1 fruit fly cellular context compared by ENCODE assay signal in the genomic region with DNA sequence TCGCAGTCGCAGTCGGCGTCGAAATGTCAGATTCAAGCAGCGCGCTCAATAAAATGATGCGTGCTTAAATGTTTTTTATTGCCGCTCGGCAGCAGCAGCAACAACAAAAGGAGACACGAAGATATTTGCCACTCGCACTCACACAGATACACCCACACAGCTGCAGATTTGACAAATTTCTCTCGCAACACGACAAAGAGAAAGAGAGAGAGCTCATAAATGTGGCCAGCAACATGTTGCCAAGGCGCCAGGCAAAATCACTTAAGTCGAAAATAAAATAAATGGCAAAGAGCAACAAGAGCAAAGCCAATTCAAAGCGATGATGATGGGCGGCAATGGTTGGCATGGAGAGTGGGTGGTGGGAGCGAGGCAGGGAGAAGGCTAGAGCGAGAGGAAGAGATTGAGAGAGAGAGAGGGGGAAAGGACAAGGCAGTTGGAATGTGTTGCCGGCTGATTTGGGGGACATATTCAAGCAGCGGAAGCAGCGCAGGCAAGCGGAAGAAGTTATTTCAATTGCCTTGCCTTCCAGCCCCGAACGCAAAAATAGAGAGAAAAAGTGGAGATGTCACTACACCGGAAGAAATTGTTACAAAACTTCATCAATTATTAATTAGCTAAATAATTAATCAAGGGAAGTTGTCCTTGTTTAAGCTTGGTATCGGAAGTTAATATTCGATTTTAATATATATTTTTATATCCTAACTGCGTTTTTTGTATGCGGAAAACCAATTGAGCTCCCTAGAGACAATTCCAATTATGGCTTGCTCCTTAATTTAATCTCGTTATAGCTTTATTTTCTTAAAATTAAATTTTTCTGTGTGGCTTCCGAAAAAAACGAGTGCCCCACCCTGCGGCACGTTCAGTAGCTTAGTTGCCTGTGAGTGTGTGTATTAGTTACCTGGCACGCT.
TF ChIP-seq lines count a peak whose summit lies in the region.

No protein-coding gene starts in this region.

TF ChIP-seq in whole organism, embryonic, 481 proteins besides CTCF, POLR2A, EP300 and RAD21 (continued from another document):
- TF ChIP-seq CG2199 (GFP tag; IDR thresholded peaks at IDR 0.05; lab: Robert Waterston, UW): peak; percentile 61; the same call in 1 of the 3 replicates
- no peak for TF ChIP-seq sima (GFP tag; optimal IDR thresholded peaks at IDR 0.05; lab: Kevin White, UChicago)
- TF ChIP-seq luna (GFP tag; optimal IDR thresholded peaks at IDR 0.05; lab: Kevin White, UChicago): no peak
- TF ChIP-seq slou (GFP tag; optimal IDR thresholded peaks at IDR 0.05; lab: Kevin White, UChicago): peak; percentile 56
- no peak for TF ChIP-seq p53 (GFP tag; optimal IDR thresholded peaks at IDR 0.05; lab: Kevin White, UChicago)
- TF ChIP-seq aop (GFP tag; IDR thresholded peaks at IDR 0.05; lab: Robert Waterston, UW): no peak
- TF ChIP-seq CG18764 (GFP tag; optimal IDR thresholded peaks at IDR 0.05; lab: Kevin White, UChicago): peak; percentile 4
- TF ChIP-seq Dek (tag; optimal IDR thresholded peaks at IDR 0.05; lab: Kevin White, UChicago): peak; percentile 60
- no peak for TF ChIP-seq gce (GFP tag; IDR thresholded peaks at IDR 0.05; lab: Robert Waterston, UW)
- no peak for TF ChIP-seq CG1792 (GFP tag; optimal IDR thresholded peaks at IDR 0.05; lab: Kevin White, UChicago)
- TF ChIP-seq Sin3A (optimal IDR thresholded peaks at IDR 0.05; lab: Kevin White, UChicago): no peak
- peak; percentile 49 for TF ChIP-seq Sox100B (GFP tag; optimal IDR thresholded peaks at IDR 0.05; lab: Kevin White, UChicago)
- TF ChIP-seq CG17361 (GFP tag; IDR thresholded peaks at IDR 0.05; lab: Robert Waterston, UW): peak; percentile 59
- no peak for TF ChIP-seq Bteb2 (GFP tag; optimal IDR thresholded peaks at IDR 0.05; lab: Kevin White, UChicago)
- TF ChIP-seq dmrt99B (tag; optimal IDR thresholded peaks at IDR 0.05; lab: Kevin White, UChicago): peak; percentile 79
- peak; percentile 96 for TF ChIP-seq Adf1 (GFP tag; IDR thresholded peaks at IDR 0.05; lab: Robert Waterston, UW)
- TF ChIP-seq CG17385 (GFP tag; optimal IDR thresholded peaks at IDR 0.05; lab: Kevin White, UChicago): peak; percentile 61
- no peak for TF ChIP-seq crc (GFP tag; optimal IDR thresholded peaks at IDR 0.05; lab: Kevin White, UChicago)
- TF ChIP-seq vfl (GFP tag; optimal IDR thresholded peaks at IDR 0.05; lab: Kevin White, UChicago): no peak
- TF ChIP-seq CG6175 (GFP tag; IDR thresholded peaks at IDR 0.05; lab: Robert Waterston, UW): no peak
- peak; percentile 66 for TF ChIP-seq phol (tag; optimal IDR thresholded peaks at IDR 0.05; lab: Kevin White, UChicago)
- peak; percentile 48 for TF ChIP-seq tin (GFP tag; optimal IDR thresholded peaks at IDR 0.05; lab: Kevin White, UChicago)
- TF ChIP-seq z (GFP tag; IDR thresholded peaks at IDR 0.05; lab: Robert Waterston, UW): peak; percentile 33; the same call in 1 of the 3 replicates
- no peak for TF ChIP-seq fd64A (GFP tag; optimal IDR thresholded peaks at IDR 0.05; lab: Kevin White, UChicago)
- no peak for TF ChIP-seq D (optimal IDR thresholded peaks at IDR 0.05; lab: Kevin White, UChicago)
- peak; percentile 53 for TF ChIP-seq D (GFP tag; optimal IDR thresholded peaks at IDR 0.05; lab: Kevin White, UChicago)
- peak in 1 of 2 experiments; percentile 72 for TF ChIP-seq eve (GFP tag; optimal IDR thresholded peaks at IDR 0.05; lab: Kevin White, UChicago)
- TF ChIP-seq ap (GFP tag; IDR thresholded peaks at IDR 0.05; lab: Robert Waterston, UW): no peak; the same call in 1 of the 2 replicates
- TF ChIP-seq CG10366 (GFP tag; IDR thresholded peaks at IDR 0.05; lab: Robert Waterston, UW): peak; percentile 40
- TF ChIP-seq pan (optimal IDR thresholded peaks at IDR 0.05; lab: Kevin White, UChicago): no peak
- peak in 1 of 2 experiments; percentile 61 for TF ChIP-seq pan (GFP tag; optimal IDR thresholded peaks at IDR 0.05 in 1 of 2, IDR thresholded peaks at IDR 0.05 in 1 of 2)
- TF ChIP-seq CG10979 (tag; optimal IDR thresholded peaks at IDR 0.05; lab: Kevin White, UChicago): peak; percentile 50
- TF ChIP-seq ewg (GFP tag; optimal IDR thresholded peaks at IDR 0.05; lab: Kevin White, UChicago): no peak
- TF ChIP-seq pb (GFP tag; optimal IDR thresholded peaks at IDR 0.05; lab: Kevin White, UChicago): no peak
- TF ChIP-seq so (GFP tag; IDR thresholded peaks at IDR 0.05; lab: Robert Waterston, UW): peak; percentile 63; the same call in 2 of the 3 replicates
- TF ChIP-seq btn (GFP tag; optimal IDR thresholded peaks at IDR 0.05; lab: Kevin White, UChicago): no peak
- TF ChIP-seq Stat92E (GFP tag; optimal IDR thresholded peaks at IDR 0.05; lab: Kevin White, UChicago): no peak
- peak; percentile 8 for TF ChIP-seq CG8281 (tag; optimal IDR thresholded peaks at IDR 0.05; lab: Kevin White, UChicago)
- peak; percentile 72 for TF ChIP-seq cwo (GFP tag; optimal IDR thresholded peaks at IDR 0.05; lab: Kevin White, UChicago)
- TF ChIP-seq TFAM (GFP tag; optimal IDR thresholded peaks at IDR 0.05; lab: Kevin White, UChicago): no peak
- TF ChIP-seq CG2129 (GFP tag; IDR thresholded peaks at IDR 0.05; lab: Robert Waterston, UW; ENCODE audit: partially characterized antibody): no peak
- no peak for TF ChIP-seq Six4 (GFP tag; optimal IDR thresholded peaks at IDR 0.05; lab: Kevin White, UChicago)
- no peak for TF ChIP-seq HLH4C (GFP tag; IDR thresholded peaks at IDR 0.05; lab: Robert Waterston, UW; ENCODE audit: partially characterized antibody)
- no peak for TF ChIP-seq CG14014 (GFP tag; IDR thresholded peaks at IDR 0.05; lab: Robert Waterston, UW)
- TF ChIP-seq Hr3 (GFP tag; optimal IDR thresholded peaks at IDR 0.05; lab: Kevin White, UChicago): peak; percentile 29
- TF ChIP-seq CoRest (tag; optimal IDR thresholded peaks at IDR 0.05; lab: Kevin White, UChicago): peak; percentile 75
- TF ChIP-seq Hr39 (optimal IDR thresholded peaks at IDR 0.05; lab: Kevin White, UChicago): no peak
- peak; percentile 69 to 84 for TF ChIP-seq Trl (optimal IDR thresholded peaks at IDR 0.05; lab: Kevin White, UChicago)
- no peak for TF ChIP-seq Trl (GFP tag; optimal IDR thresholded peaks at IDR 0.05; lab: Kevin White, UChicago)
- no peak; the same call in 1 of the 2 replicates for TF ChIP-seq seq (GFP tag; IDR thresholded peaks at IDR 0.05; lab: Robert Waterston, UW)
- TF ChIP-seq B-H2 (GFP tag; optimal IDR thresholded peaks at IDR 0.05; lab: Kevin White, UChicago): no peak
- TF ChIP-seq Blimp-1 (GFP tag; optimal IDR thresholded peaks at IDR 0.05; lab: Kevin White, UChicago): peak; percentile 55
- TF ChIP-seq CG12659 (GFP tag; optimal IDR thresholded peaks at IDR 0.05; lab: Kevin White, UChicago): peak; percentile 60
- TF ChIP-seq E2f2 (GFP tag; IDR thresholded peaks at IDR 0.05; lab: Robert Waterston, UW): peak; percentile 34; the same call in 1 of the 2 replicates
- TF ChIP-seq CG4360 (GFP tag; IDR thresholded peaks at IDR 0.05; lab: Robert Waterston, UW): peak; percentile 82
- no peak for TF ChIP-seq zfh1 (GFP tag; IDR thresholded peaks at IDR 0.05; lab: Robert Waterston, UW)
- TF ChIP-seq unc-4 (GFP tag; IDR thresholded peaks at IDR 0.05; lab: Robert Waterston, UW; ENCODE audit: partially characterized antibody): 0 out of 2 replicates have a peak, but pooled peaks have one; percentile 29
- no peak for TF ChIP-seq gcm2 (GFP tag; optimal IDR thresholded peaks at IDR 0.05; lab: Kevin White, UChicago)
- TF ChIP-seq cato (GFP tag; optimal IDR thresholded peaks at IDR 0.05; lab: Kevin White, UChicago; ENCODE audit: borderline replicate concordance): peak; percentile 31
- no peak for TF ChIP-seq CG11085 (GFP tag; IDR thresholded peaks at IDR 0.05; lab: Robert Waterston, UW)
- peak; percentile 48 for TF ChIP-seq ind (GFP tag; optimal IDR thresholded peaks at IDR 0.05; lab: Kevin White, UChicago)
- no peak for TF ChIP-seq CG30020 (tag; optimal IDR thresholded peaks at IDR 0.05; lab: Kevin White, UChicago)
- peak; percentile 12 for TF ChIP-seq CG10462 (GFP tag; optimal IDR thresholded peaks at IDR 0.05; lab: Kevin White, UChicago)
- TF ChIP-seq tgo (GFP tag; IDR thresholded peaks at IDR 0.05; lab: Robert Waterston, UW): peak; percentile 39; the same call in 2 of the 3 replicates
- TF ChIP-seq Tbp (GFP tag; optimal IDR thresholded peaks at IDR 0.05; lab: Kevin White, UChicago): no peak
- TF ChIP-seq BtbVII (GFP tag; optimal IDR thresholded peaks at IDR 0.05; lab: Kevin White, UChicago): peak; percentile 74
- TF ChIP-seq ato (GFP tag; IDR thresholded peaks at IDR 0.05; lab: Robert Waterston, UW; ENCODE audit: partially characterized antibody): no peak
- no peak for TF ChIP-seq CG8089 (GFP tag; optimal IDR thresholded peaks at IDR 0.05; lab: Kevin White, UChicago)
- TF ChIP-seq tx (GFP tag; optimal IDR thresholded peaks at IDR 0.05; lab: Kevin White, UChicago): no peak
- no peak for TF ChIP-seq h (optimal IDR thresholded peaks at IDR 0.05; lab: Kevin White, UChicago)
- peak; percentile 32 for TF ChIP-seq CG16815 (GFP tag; optimal IDR thresholded peaks at IDR 0.05; lab: Kevin White, UChicago)
